Fruit fly (Drosophila melanogaster): Measurements from ENCODE around the gene gpp.

DNA sequence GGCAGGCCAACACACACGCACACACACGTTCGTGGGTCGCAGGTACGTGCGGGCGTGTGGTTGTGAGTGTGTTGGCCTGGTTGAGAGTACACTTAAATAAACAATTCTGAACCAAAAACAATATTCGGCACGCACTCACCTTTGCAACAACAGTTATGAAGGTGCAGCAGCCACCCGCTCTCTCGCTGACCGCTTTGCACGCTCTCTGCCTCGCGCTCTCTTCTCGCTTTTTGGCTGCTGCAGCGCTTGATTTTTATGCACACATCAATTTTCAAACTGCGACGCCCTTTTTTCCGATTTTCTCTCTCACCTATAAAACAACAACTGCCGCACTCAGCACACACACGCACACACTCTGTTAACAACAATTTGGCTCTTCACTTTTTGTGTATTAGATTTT is 1.4 kb upstream of the gpp start:
- TF ChIP-seq CTCF (optimal IDR thresholded peaks at IDR 0.05) = no peak
- TF ChIP-seq CG8478 (optimal IDR thresholded peaks at IDR 0.05) = no peak
